Fruit fly (Drosophila melanogaster) S2 (cell line): ENCODE measurements around the gene QIL1.

ENCODE experiments used
- CG8478 ChIP-seq: fragments of >200 bp; optimal IDR thresholded peaks from 2 replicates; lab custom pipeline; 2018
- CTCF ChIP-seq, 2 experiments: fragments of >200 bp; optimal IDR thresholded peaks; 2 replicates each; lab custom pipeline; 2018

- TF ChIP-seq CTCF (optimal IDR thresholded peaks at IDR 0.05; lab: Kevin White, UChicago) (no peak), CG8478 (lab: Kevin White, UChicago) (no peak)
Measured at dm6 chr3L:17425132-17425713, 40.5 kb upstream of the QIL1 start, which contains the start of the genes Sec3 and COX7B.
